Fruit fly (Drosophila melanogaster) whole organism: Measurements from ENCODE around the gene MsrA.

Source experiments
- CG8478 ChIP-seq: fragments of >200 bp; optimal IDR thresholded peaks from 2 replicates; lab custom pipeline; 2018; ENCODE audit warnings: inconsistent platforms
- Dll ChIP-seq: fragments of >200 bp; optimal IDR thresholded peaks from 2 replicates; lab custom pipeline; 2017
- EcR ChIP-seq, 2 experiments: fragments of >200 bp; optimal IDR thresholded peaks; 2 replicates each; lab custom pipeline; 2017; ENCODE audit warnings: missing biosample characterization in 2 of 2, missing genetic modification characterization in 2 of 2, missing genetic modification reagents in 2 of 2
- pan ChIP-seq: fragments of >200 bp; optimal IDR thresholded peaks from 2 replicates; lab custom pipeline; 2017
- psq ChIP-seq: fragments of >200 bp; optimal IDR thresholded peaks from 2 replicates; lab custom pipeline; 2017
- usp ChIP-seq: fragments of >200 bp; optimal IDR thresholded peaks from 2 replicates; lab custom pipeline; 2017; ENCODE audit warnings: missing biosample characterization, missing genetic modification characterization, mixed read lengths

MsrA gene

dm6 chr3L:15548843-15549242, 38.0 kb downstream of the MsrA start:
- TF ChIP-seq CG8478 (lab: Kevin White, UChicago), result no peak
- TF ChIP-seq usp, result no peak
- no peak for TF ChIP-seq pan (lab: Kevin White, UChicago)
- TF ChIP-seq Dll (lab: Kevin White, UChicago), result no peak
- TF ChIP-seq psq (lab: Kevin White, UChicago), result no peak
- TF ChIP-seq EcR (GFP tag; optimal IDR thresholded peaks at IDR 0.05; lab: Kevin White, UChicago), result no peak

DNA sequence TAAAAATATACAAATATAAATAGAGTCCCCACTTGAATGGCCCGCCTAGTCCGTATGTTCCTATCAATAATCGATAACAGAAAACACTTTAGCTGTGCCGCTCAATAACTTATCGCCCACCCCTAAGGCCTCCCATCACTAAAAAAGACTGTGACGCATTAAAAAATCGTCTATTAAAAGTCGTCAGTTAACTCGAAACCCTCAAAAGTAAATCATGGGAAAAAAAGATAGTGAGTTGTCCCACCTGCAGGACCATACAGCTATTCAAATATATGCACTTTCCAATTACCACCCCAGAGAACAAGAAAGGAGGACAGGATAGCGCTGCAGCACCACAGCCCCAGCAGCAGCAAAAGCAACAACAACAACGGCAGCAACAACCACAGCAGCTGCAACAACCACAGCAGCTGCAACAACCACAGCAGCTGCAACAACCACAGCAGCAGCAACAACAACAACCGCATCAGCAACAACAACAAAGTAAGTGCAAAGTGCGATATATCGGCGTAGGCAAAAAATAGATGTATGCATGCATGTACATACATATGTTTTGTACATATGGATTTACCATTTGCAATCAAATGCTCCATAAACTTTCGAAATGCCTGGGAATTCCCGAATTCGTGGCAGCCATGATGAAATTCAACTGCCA, 43.3 kb downstream of the MsrA start, which contains the start of gene AGO2:
TSS of gene AGO2 (plus strand) at position 121 of the 652 bp plus-strand sequence.
- no peak for TF ChIP-seq psq (lab: Kevin White, UChicago)
- no peak for TF ChIP-seq Dll (lab: Kevin White, UChicago)
- no peak for TF ChIP-seq EcR (GFP tag; optimal IDR thresholded peaks at IDR 0.05; lab: Kevin White, UChicago)
- no peak for TF ChIP-seq CG8478 (lab: Kevin White, UChicago)
- TF ChIP-seq pan (lab: Kevin White, UChicago), result no peak
- TF ChIP-seq usp, result no peak

DNA sequence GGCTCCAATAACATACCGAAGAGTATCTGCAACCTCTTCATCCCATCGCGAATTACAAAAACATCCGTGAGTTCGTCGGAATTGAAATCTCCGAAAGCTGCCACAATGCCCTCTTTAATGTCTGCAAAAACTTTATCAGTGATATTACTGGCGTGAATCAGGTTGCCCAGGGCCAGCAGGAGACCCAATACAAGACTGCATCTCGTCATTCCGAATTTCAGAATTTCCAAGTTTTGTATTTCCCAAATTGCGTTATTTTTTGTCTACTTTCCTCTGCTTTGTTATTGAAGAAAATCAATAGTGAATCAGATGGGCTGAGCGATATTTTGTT, 51.8 kb downstream of the MsrA start:
- TF ChIP-seq EcR (GFP tag; optimal IDR thresholded peaks at IDR 0.05; lab: Kevin White, UChicago), result no peak
- no peak for TF ChIP-seq usp
- TF ChIP-seq pan (lab: Kevin White, UChicago), result no peak
- no peak for TF ChIP-seq Dll (lab: Kevin White, UChicago)
